Fruit fly (Drosophila melanogaster) S2 (cell line): ENCODE measurements around the gene CG11089.

Source experiments
- CG8478 ChIP-seq: fragments of >200 bp; optimal IDR thresholded peaks from 2 replicates; lab custom pipeline; 2018
- CTCF ChIP-seq, 2 experiments: fragments of >200 bp; optimal IDR thresholded peaks; 2 replicates each; lab custom pipeline; 2018

DNA sequence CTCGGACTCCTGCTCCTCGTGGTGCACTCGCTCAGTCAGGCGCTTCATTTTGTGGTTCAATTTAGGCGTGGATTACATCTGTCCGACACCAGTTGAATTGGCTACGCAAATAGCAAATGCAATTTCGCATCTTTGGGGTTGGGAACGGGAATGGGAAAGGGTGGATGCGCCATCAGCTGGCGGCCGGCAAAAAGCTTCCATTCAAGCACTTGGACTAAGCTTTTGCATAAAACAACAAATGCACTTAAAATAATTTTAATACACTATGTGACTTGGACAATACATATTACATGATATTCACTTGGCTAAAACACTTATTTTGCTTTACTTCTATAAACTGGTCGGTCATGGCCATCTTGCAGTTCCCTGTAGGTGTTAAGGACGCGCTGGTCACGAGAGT, 20.7 kb upstream of the CG11089 start, which contains the start of gene HDAC11:
- TF ChIP-seq CTCF (optimal IDR thresholded peaks at IDR 0.05; lab: Kevin White, UChicago) (no peak), CG8478 (lab: Kevin White, UChicago) (no peak)
